Fruit fly (Drosophila melanogaster): ENCODE results near the gene Ag5r.

DNA sequence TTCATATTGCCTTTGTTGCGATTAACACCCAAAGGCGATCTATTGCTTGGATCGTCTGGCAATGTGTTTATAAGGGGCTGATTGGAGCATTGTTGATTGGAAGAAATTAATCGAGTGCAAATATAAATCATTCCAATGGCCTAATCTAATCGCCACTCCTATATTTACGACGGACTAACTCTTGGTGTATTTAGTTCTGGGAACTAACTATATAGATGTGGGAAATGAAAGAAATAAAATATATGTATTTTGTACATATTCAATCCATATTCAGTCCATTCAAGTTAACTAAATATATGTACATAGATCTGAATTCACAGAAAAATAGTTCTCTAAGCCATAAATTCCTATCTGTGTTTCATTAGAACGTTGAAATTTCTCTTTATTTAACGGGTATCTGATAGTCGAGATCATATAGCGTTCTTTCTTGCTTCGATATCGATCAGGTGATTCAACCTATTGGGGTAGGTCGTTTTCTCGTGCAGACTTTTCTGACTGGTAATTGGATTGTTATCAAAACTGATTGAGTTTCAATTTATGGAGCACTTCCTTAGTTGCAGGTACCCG is 2.3 kb downstream of the Ag5r start, which contains the start of gene Ag5r2:
- no peak for TF ChIP-seq CTCF (optimal IDR thresholded peaks at IDR 0.05)
- no peak for TF ChIP-seq CG8478 (optimal IDR thresholded peaks at IDR 0.05)

Measured in S2 (cell line).